Fruit fly (Drosophila melanogaster) whole organism, wandering third instar larva: Measurements from ENCODE around the gene CG4502.
A peak's percentile ranks its signal among the peaks of the same experiment; 100 is the strongest.

ENCODE experiments used
- Abd-B ChIP-seq: fragments of >200 bp; optimal IDR thresholded peaks from 2 replicates; lab custom pipeline; 2017; ENCODE audit warnings: missing biosample characterization, missing genetic modification characterization
- CG32264 ChIP-seq: fragments of 200-800 bp; sonication (Bioruptor generic); optimal IDR thresholded peaks from 2 replicates; lab custom pipeline; 2016; ENCODE audit warnings: missing biosample characterization, missing genetic modification characterization
- CG9705 ChIP-seq: fragments of 200-800 bp; sonication (Bioruptor generic); optimal IDR thresholded peaks from 2 replicates; lab custom pipeline; 2018; ENCODE audit warnings: missing biosample characterization, mild to moderate bottlenecking, missing genetic modification characterization
- CrebA ChIP-seq: fragments of 200-800 bp; sonication (Bioruptor generic); optimal IDR thresholded peaks from 2 replicates; lab custom pipeline; 2016; ENCODE audit warnings: missing biosample characterization, mild to moderate bottlenecking, missing genetic modification characterization, borderline replicate concordance
- Dfd ChIP-seq: fragments of >200 bp; optimal IDR thresholded peaks from 2 replicates; lab custom pipeline; 2017; ENCODE audit warnings: missing biosample characterization, missing genetic modification characterization
- Dif ChIP-seq: fragments of 200-275, 200-300 bp; sonication (Bioruptor generic); optimal IDR thresholded peaks from 2 replicates; lab custom pipeline; 2018; ENCODE audit warnings: missing biosample characterization, missing genetic modification characterization; ENCODE audit not compliant: partially characterized antibody
- GATAd ChIP-seq: sonication (Bioruptor generic); optimal IDR thresholded peaks from 2 replicates; lab custom pipeline; 2016; ENCODE audit warnings: missing biosample characterization, missing genetic modification characterization
- HLH106 ChIP-seq: fragments of 200-800 bp; optimal IDR thresholded peaks from 3 replicates; lab custom pipeline; 2019; ENCODE audit warnings: missing biosample characterization, mild to moderate bottlenecking, missing genetic modification characterization, moderate library complexity
- Hnf4 ChIP-seq: fragments of 200-800 bp; sonication (Bioruptor generic); optimal IDR thresholded peaks from 2 replicates; lab custom pipeline; 2016; ENCODE audit warnings: missing biosample characterization, mild to moderate bottlenecking, missing genetic modification characterization
- Hr78 ChIP-seq: fragments of >200 bp; optimal IDR thresholded peaks from 2 replicates; lab custom pipeline; 2017; ENCODE audit warnings: missing biosample characterization, missing genetic modification characterization
- Hr83 ChIP-seq: fragments of 200-300 bp; sonication (Bioruptor generic); optimal IDR thresholded peaks from 2 replicates; lab custom pipeline; 2016; ENCODE audit warnings: missing biosample characterization, mild to moderate bottlenecking, missing genetic modification characterization, moderate library complexity; ENCODE audit not compliant: poor library complexity, severe bottlenecking
- Myc ChIP-seq: fragments of >200 bp; optimal IDR thresholded peaks from 2 replicates; lab custom pipeline; 2017
- N ChIP-seq: fragments of >200 bp; optimal IDR thresholded peaks from 2 replicates; lab custom pipeline; 2018; ENCODE audit warnings: missing biosample characterization, missing external identifiers, missing genetic modification characterization
- OdsH ChIP-seq: fragments of 200-800 bp; sonication (Bioruptor generic); optimal IDR thresholded peaks from 2 replicates; lab custom pipeline; 2016; ENCODE audit warnings: missing biosample characterization, mild to moderate bottlenecking, missing genetic modification characterization
- Rel ChIP-seq, 2 experiments: fragments of 200-800 bp; sonication (Bioruptor generic) in 1 of 2; optimal IDR thresholded peaks; 2 replicates in 1 of 2; 3 replicates in 1 of 2; lab custom pipeline; 2016 to 2019; ENCODE audit warnings: mild to moderate bottlenecking in 2 of 2, missing biosample characterization in 2 of 2, missing genetic modification characterization in 2 of 2, moderate library complexity in 1 of 2
- Sp1 ChIP-seq: fragments of 200-800 bp; sonication (Bioruptor generic); optimal IDR thresholded peaks from 3 replicates; lab custom pipeline; 2019; ENCODE audit warnings: missing biosample characterization, mild to moderate bottlenecking, missing genetic modification characterization, moderate library complexity
- Vsx2 ChIP-seq: fragments of 200-300, 225-300 bp; sonication (Bioruptor generic); optimal IDR thresholded peaks from 2 replicates; lab custom pipeline; 2018; ENCODE audit warnings: missing biosample characterization, missing genetic modification characterization; ENCODE audit not compliant: partially characterized antibody
- br ChIP-seq: fragments of 200-800 bp; sonication (Bioruptor generic); optimal IDR thresholded peaks from 2 replicates; lab custom pipeline; 2016; ENCODE audit warnings: missing biosample characterization, missing genetic modification characterization
- brk ChIP-seq: fragments of 200-800 bp; sonication (Bioruptor generic); optimal IDR thresholded peaks from 2 replicates; lab custom pipeline; 2016; ENCODE audit warnings: missing biosample characterization, mild to moderate bottlenecking, missing genetic modification characterization
- dl ChIP-seq, 2 experiments: fragments of 175-275, 200-275 bp in 1 of 2; fragments of 200-275 bp in 1 of 2; sonication (Bioruptor generic); optimal IDR thresholded peaks; lab custom pipeline; 2018; ENCODE audit warnings: mild to moderate bottlenecking in 2 of 2, missing biosample characterization in 2 of 2, missing genetic modification characterization in 2 of 2, moderate library complexity in 2 of 2; ENCODE audit not compliant: partially characterized antibody in 2 of 2, insufficient read depth in 1 of 2
- dmrt93B ChIP-seq: fragments of 200-800 bp; sonication (Bioruptor generic); optimal IDR thresholded peaks from 2 replicates; lab custom pipeline; 2018; ENCODE audit warnings: missing biosample characterization, mild to moderate bottlenecking, missing genetic modification characterization
- dsf ChIP-seq: sonication (Bioruptor generic); optimal IDR thresholded peaks from 2 replicates; lab custom pipeline; 2016; ENCODE audit warnings: missing biosample characterization, missing genetic modification characterization, borderline replicate concordance
- ey ChIP-seq: fragments of 200-800 bp; sonication (Bioruptor generic); optimal IDR thresholded peaks from 2 replicates; lab custom pipeline; 2016; ENCODE audit warnings: missing biosample characterization, missing genetic modification characterization
- foxo ChIP-seq, 2 experiments: fragments of 200-800 bp; sonication (Bioruptor generic); optimal IDR thresholded peaks; 2 replicates in 1 of 2; 3 replicates in 1 of 2; lab custom pipeline; 2016 to 2017; ENCODE audit warnings: missing biosample characterization in 2 of 2, missing genetic modification characterization in 2 of 2
- fru ChIP-seq: fragments of 200-800 bp; sonication (Bioruptor generic); optimal IDR thresholded peaks from 3 replicates; lab custom pipeline; 2016; ENCODE audit warnings: missing biosample characterization, mild to moderate bottlenecking, missing genetic modification characterization
- h ChIP-seq: fragments of 200-800 bp; sonication (Bioruptor generic); optimal IDR thresholded peaks from 3 replicates; lab custom pipeline; 2016; ENCODE audit warnings: missing biosample characterization, mild to moderate bottlenecking, missing genetic modification characterization
- jim ChIP-seq: fragments of 175-275, 200-325 bp; sonication (Bioruptor generic); optimal IDR thresholded peaks from 2 replicates; lab custom pipeline; 2016; ENCODE audit warnings: missing biosample characterization, mild to moderate bottlenecking, missing genetic modification characterization
- lola ChIP-seq: fragments of >200 bp; optimal IDR thresholded peaks from 2 replicates; lab custom pipeline; 2017; ENCODE audit warnings: missing biosample characterization, missing genetic modification characterization
- pan ChIP-seq: fragments of >200 bp; optimal IDR thresholded peaks from 2 replicates; lab custom pipeline; 2017
- psq ChIP-seq: fragments of 200-800 bp; sonication (Bioruptor generic); optimal IDR thresholded peaks from 3 replicates; lab custom pipeline; 2017; ENCODE audit warnings: missing biosample characterization, mild to moderate bottlenecking, missing genetic modification characterization, moderate library complexity
- rgr ChIP-seq: fragments of 200-800 bp; sonication (Bioruptor generic); optimal IDR thresholded peaks from 3 replicates; lab custom pipeline; 2016; ENCODE audit warnings: missing biosample characterization, mild to moderate bottlenecking, missing genetic modification characterization
- sage ChIP-seq: fragments of 200-800 bp; sonication (Bioruptor generic); optimal IDR thresholded peaks from 2 replicates; lab custom pipeline; 2016; ENCODE audit warnings: missing biosample characterization, mild to moderate bottlenecking, missing genetic modification characterization
- sv ChIP-seq: fragments of 200-800 bp; sonication (Bioruptor generic); optimal IDR thresholded peaks from 3 replicates; lab custom pipeline; 2016; ENCODE audit warnings: missing biosample characterization, missing genetic modification characterization
- tai ChIP-seq: sonication (Bioruptor generic); optimal IDR thresholded peaks from 2 replicates; lab custom pipeline; 2016; ENCODE audit warnings: missing biosample characterization, missing genetic modification characterization
- usp ChIP-seq: fragments of >200 bp; optimal IDR thresholded peaks from 2 replicates; lab custom pipeline; 2017; ENCODE audit warnings: missing biosample characterization, missing genetic modification characterization
- woc ChIP-seq: sonication (Bioruptor generic); optimal IDR thresholded peaks from 2 replicates; lab custom pipeline; 2016; ENCODE audit warnings: missing biosample characterization, mild to moderate bottlenecking, missing genetic modification characterization

The CG4502 gene

DNA sequence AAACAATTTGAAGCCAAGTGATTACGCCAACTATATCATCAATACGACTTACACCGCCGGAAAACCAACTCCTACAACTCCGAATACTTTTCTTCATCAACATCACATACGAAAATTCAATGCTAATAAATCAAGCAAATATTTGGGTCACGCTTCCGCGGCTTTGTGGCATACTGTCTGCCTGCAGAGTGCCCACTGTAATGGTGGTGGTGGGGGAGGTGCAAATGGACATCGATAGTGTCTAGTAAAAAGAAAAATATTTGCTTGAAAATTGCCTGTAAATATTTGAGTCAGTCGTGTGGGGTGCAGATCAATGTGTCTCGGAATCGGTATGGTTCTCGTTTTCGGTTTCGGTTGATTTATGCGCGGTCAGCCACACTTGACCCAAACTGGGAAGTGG, 38.2 kb downstream of the CG4502 start:
- TF ChIP-seq ey (GFP tag; lab: Kevin White, UChicago) (no peak), h (GFP tag; lab: Kevin White, UChicago) (no peak), Vsx2 (no peak)

DNA sequence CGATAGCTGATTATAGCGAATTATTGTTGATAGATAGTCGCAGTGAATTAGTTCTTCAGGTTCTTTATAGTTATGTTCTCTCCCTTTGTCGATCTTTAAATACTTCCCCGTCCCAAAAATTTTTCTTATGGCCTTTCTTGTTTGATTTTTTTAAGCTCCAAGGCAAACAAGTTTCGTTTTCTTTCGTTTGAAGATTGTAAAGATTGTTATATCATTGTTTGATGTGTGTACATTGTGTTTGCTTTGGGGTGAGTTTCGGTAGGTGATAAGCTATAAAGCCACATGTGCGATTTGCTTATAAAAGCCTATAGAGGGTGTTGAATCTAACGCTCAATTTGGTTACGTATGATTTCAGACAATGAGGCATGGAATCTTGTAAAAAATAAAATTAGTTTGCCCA, 45.3 kb downstream of the CG4502 start:
- TF ChIP-seq dl (GFP tag; optimal IDR thresholded peaks at IDR 0.05; lab: Kevin White, UChicago; ENCODE audit: insufficient read depth in 1 of 2, partially characterized antibody in 2 of 2), result no peak
- TF ChIP-seq sv (GFP tag; lab: Kevin White, UChicago), result no peak
- TF ChIP-seq N (GFP tag; lab: Kevin White, UChicago), result no peak
- TF ChIP-seq lola, result no peak
- no peak for TF ChIP-seq Sp1

DNA sequence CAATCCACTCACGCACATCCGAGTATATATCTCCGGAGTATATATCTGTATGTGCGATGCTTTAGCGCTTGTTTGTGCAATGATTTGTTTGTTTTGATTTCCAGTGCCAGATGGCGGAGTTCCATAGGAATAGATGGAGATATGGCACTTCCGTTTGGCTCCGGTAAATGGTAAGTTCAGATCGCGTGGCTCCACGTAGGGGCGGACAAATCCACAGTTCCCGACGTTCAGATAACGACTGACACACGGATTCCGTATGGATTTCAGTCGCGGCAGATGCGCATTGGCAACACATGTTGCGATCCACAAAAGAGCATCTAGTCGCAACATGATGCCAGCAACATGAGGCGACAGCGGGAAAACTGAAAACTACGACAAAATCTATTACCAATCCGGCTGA, 46.6 kb downstream of the CG4502 start, which contains the start of gene Pvf3:
Pvf3 (minus strand) TSS at position 240 of the 400 bp plus-strand sequence.
- no peak for TF ChIP-seq Dif
- no peak for TF ChIP-seq Hr83
- TF ChIP-seq N (GFP tag; lab: Kevin White, UChicago), result no peak
- no peak for TF ChIP-seq dmrt93B (GFP tag; lab: Kevin White, UChicago)
- no peak for TF ChIP-seq CrebA

DNA sequence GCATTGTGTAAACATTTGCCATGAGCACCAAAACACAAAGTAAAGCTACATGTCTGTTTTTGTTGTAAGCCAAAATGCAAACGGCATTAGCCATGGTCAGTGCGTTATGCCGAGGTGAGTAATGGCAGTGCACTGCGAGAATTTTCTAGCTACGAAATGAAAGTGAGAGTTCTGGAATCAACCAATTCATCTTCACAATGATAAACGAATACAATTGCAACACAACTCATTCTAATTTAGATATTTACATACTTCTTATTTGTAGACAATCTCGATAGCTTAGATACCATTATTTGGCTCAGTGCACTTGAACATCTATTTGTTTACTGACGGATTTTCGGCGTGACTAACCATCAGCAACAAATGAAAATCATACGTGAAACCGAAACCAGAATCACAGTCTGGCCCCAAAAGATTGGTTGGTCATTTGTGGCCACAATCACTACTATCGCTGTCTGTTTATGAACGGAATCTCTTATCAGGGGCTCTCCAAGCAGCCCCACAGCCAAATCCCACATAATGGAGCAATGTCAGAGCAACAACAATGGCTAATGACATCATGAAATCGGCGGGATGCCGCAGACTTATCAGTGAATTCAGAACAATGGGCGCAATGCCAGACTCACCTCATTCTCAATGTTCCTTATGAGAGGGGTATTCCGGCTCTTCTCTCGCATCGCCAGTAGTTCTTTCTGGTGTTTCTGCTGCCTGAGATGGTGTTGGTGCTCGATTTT, 49.0 kb downstream of the CG4502 start:
- TF ChIP-seq sv (GFP tag; lab: Kevin White, UChicago) (no peak), dmrt93B (GFP tag; lab: Kevin White, UChicago) (no peak), jim (GFP tag; lab: Kevin White, UChicago) (no peak), Dfd (no peak), CG32264 (no peak), OdsH (GFP tag; lab: Kevin White, UChicago) (no peak), h (GFP tag; lab: Kevin White, UChicago) (peak; percentile 6), lola (no peak), pan (lab: Kevin White, UChicago) (no peak), CrebA (no peak), GATAd (GFP tag; lab: Kevin White, UChicago) (no peak), rgr (GFP tag; lab: Kevin White, UChicago) (no peak), dsf (GFP tag; lab: Kevin White, UChicago) (no peak), CG9705 (GFP tag; lab: Kevin White, UChicago) (no peak), Myc (lab: Kevin White, UChicago) (no peak), Dif (no peak), Sp1 (no peak), usp (GFP tag; lab: Kevin White, UChicago) (no peak), brk (GFP tag; lab: Kevin White, UChicago) (no peak), psq (GFP tag; lab: Kevin White, UChicago) (no peak), woc (GFP tag; lab: Kevin White, UChicago) (no peak), Abd-B (GFP tag; lab: Kevin White, UChicago) (no peak), Rel (GFP tag; optimal IDR thresholded peaks at IDR 0.05; lab: Kevin White, UChicago) (no peak), Rel (tag; optimal IDR thresholded peaks at IDR 0.05; lab: Kevin White, UChicago) (no peak), br (GFP tag; lab: Kevin White, UChicago) (no peak), ey (GFP tag; lab: Kevin White, UChicago) (no peak), tai (GFP tag; lab: Kevin White, UChicago) (no peak), Hr83 (no peak), Hnf4 (peak; percentile 6), sage (GFP tag; lab: Kevin White, UChicago) (no peak), Hr78 (GFP tag; lab: Kevin White, UChicago) (no peak), HLH106 (tag; lab: Kevin White, UChicago) (no peak), fru (GFP tag; lab: Kevin White, UChicago) (peak; percentile 29), N (GFP tag; lab: Kevin White, UChicago) (no peak), dl (GFP tag; optimal IDR thresholded peaks at IDR 0.05; lab: Kevin White, UChicago; ENCODE audit: insufficient read depth in 1 of 2, partially characterized antibody in 2 of 2) (no peak), foxo (GFP tag; optimal IDR thresholded peaks at IDR 0.05; lab: Kevin White, UChicago) (peak in 1 of 2 experiments; percentile 10), Vsx2 (no peak)
